Fruit fly (Drosophila melanogaster): ENCODE results near the gene CG43127.

CG43127 gene

dm6 chr3L:10625499-10625898 lies at the start of gene CG43127:
Gene CG43127, minus strand, starts transcription at chr3L:10625599.
- TF ChIP-seq fru (GFP tag; optimal IDR thresholded peaks at IDR 0.05), result no peak
- TF ChIP-seq GATAd (GFP tag; optimal IDR thresholded peaks at IDR 0.05), result no peak
- TF ChIP-seq dsf (GFP tag; optimal IDR thresholded peaks at IDR 0.05; ENCODE audit: borderline replicate concordance), result no peak
- no peak for TF ChIP-seq Mio (GFP tag; optimal IDR thresholded peaks at IDR 0.05)
- TF ChIP-seq Hr78 (GFP tag; optimal IDR thresholded peaks at IDR 0.05), result no peak
- TF ChIP-seq dl (GFP tag; optimal IDR thresholded peaks at IDR 0.05; ENCODE audit: insufficient read depth in 1 of 2, partially characterized antibody in 2 of 2), result no peak
- no peak for TF ChIP-seq OdsH (GFP tag; optimal IDR thresholded peaks at IDR 0.05)
- no peak for TF ChIP-seq Abd-B (GFP tag; optimal IDR thresholded peaks at IDR 0.05)
- TF ChIP-seq psq (GFP tag; optimal IDR thresholded peaks at IDR 0.05), result no peak
- no peak for TF ChIP-seq CrebA (GFP tag; optimal IDR thresholded peaks at IDR 0.05; ENCODE audit: borderline replicate concordance)
- TF ChIP-seq lola (GFP tag; optimal IDR thresholded peaks at IDR 0.05), result no peak
- TF ChIP-seq Jra (GFP tag; optimal IDR thresholded peaks at IDR 0.05), result no peak
- TF ChIP-seq CG32264 (GFP tag; optimal IDR thresholded peaks at IDR 0.05), result no peak
- no peak for TF ChIP-seq rgr (GFP tag; optimal IDR thresholded peaks at IDR 0.05)
- no peak for TF ChIP-seq Sp1 (GFP tag; optimal IDR thresholded peaks at IDR 0.05)
- TF ChIP-seq usp (GFP tag; optimal IDR thresholded peaks at IDR 0.05), result no peak
- no peak for TF ChIP-seq Hnf4 (GFP tag; optimal IDR thresholded peaks at IDR 0.05)

- no peak for TF ChIP-seq lola (GFP tag; optimal IDR thresholded peaks at IDR 0.05)
- no peak for TF ChIP-seq br (GFP tag; optimal IDR thresholded peaks at IDR 0.05)
- no peak for TF ChIP-seq dl (GFP tag; optimal IDR thresholded peaks at IDR 0.05; ENCODE audit: insufficient read depth in 1 of 2, partially characterized antibody in 2 of 2)
- no peak for TF ChIP-seq Hnf4 (GFP tag; optimal IDR thresholded peaks at IDR 0.05)
- TF ChIP-seq Mio (GFP tag; optimal IDR thresholded peaks at IDR 0.05), result no peak
- TF ChIP-seq Dif (GFP tag; optimal IDR thresholded peaks at IDR 0.05; ENCODE audit: partially characterized antibody), result no peak
- TF ChIP-seq CG32264 (GFP tag; optimal IDR thresholded peaks at IDR 0.05), result no peak
- TF ChIP-seq Vsx2 (GFP tag; optimal IDR thresholded peaks at IDR 0.05; ENCODE audit: partially characterized antibody), result no peak
- TF ChIP-seq Sp1 (GFP tag; optimal IDR thresholded peaks at IDR 0.05), result no peak
- TF ChIP-seq tai (GFP tag; optimal IDR thresholded peaks at IDR 0.05), result no peak
- TF ChIP-seq CG9705 (GFP tag; optimal IDR thresholded peaks at IDR 0.05), result no peak
- TF ChIP-seq Hr78 (GFP tag; optimal IDR thresholded peaks at IDR 0.05), result no peak
- no peak for TF ChIP-seq OdsH (GFP tag; optimal IDR thresholded peaks at IDR 0.05)
These were observed 49.5 kb upstream of the CG43127 start for dm6 chr3L:10674940-10675339.

- TF ChIP-seq Dif (GFP tag; optimal IDR thresholded peaks at IDR 0.05; ENCODE audit: partially characterized antibody), result peak; percentile 87
- no peak for TF ChIP-seq HLH106 (tag; optimal IDR thresholded peaks at IDR 0.05)
- TF ChIP-seq dl (GFP tag; optimal IDR thresholded peaks at IDR 0.05; ENCODE audit: insufficient read depth in 1 of 2, partially characterized antibody in 2 of 2), result peak; percentile 47 to 65
- no peak for TF ChIP-seq dsf (GFP tag; optimal IDR thresholded peaks at IDR 0.05; ENCODE audit: borderline replicate concordance)
- peak; percentile 18 for TF ChIP-seq Rel (GFP tag; optimal IDR thresholded peaks at IDR 0.05)
- peak; percentile 30 for TF ChIP-seq Rel (tag; optimal IDR thresholded peaks at IDR 0.05)
- TF ChIP-seq Abd-B (GFP tag; optimal IDR thresholded peaks at IDR 0.05), result no peak
- TF ChIP-seq Hr83 (GFP tag; optimal IDR thresholded peaks at IDR 0.05; ENCODE audit: poor library complexity, severe bottlenecking), result peak; percentile 43
- no peak for TF ChIP-seq Hnf4 (GFP tag; optimal IDR thresholded peaks at IDR 0.05)
- no peak for TF ChIP-seq Jra (GFP tag; optimal IDR thresholded peaks at IDR 0.05)
- TF ChIP-seq N (GFP tag; optimal IDR thresholded peaks at IDR 0.05), result peak; percentile 18
- no peak for TF ChIP-seq Dfd (GFP tag; optimal IDR thresholded peaks at IDR 0.05)
- TF ChIP-seq psq (GFP tag; optimal IDR thresholded peaks at IDR 0.05), result peak; percentile 25
- TF ChIP-seq woc (GFP tag; optimal IDR thresholded peaks at IDR 0.05), result no peak
- TF ChIP-seq fru (GFP tag; optimal IDR thresholded peaks at IDR 0.05), result peak; percentile 6
- TF ChIP-seq rgr (GFP tag; optimal IDR thresholded peaks at IDR 0.05), result no peak
- no peak for TF ChIP-seq OdsH (GFP tag; optimal IDR thresholded peaks at IDR 0.05)
These were observed 48.7 kb upstream of the CG43127 start for dm6 chr3L:10674145-10674547.

- TF ChIP-seq foxo (GFP tag; optimal IDR thresholded peaks at IDR 0.05) (no peak), Hr83 (GFP tag; optimal IDR thresholded peaks at IDR 0.05; ENCODE audit: poor library complexity, severe bottlenecking) (no peak), CG9705 (GFP tag; optimal IDR thresholded peaks at IDR 0.05) (no peak), Vsx2 (GFP tag; optimal IDR thresholded peaks at IDR 0.05; ENCODE audit: partially characterized antibody) (no peak), Hnf4 (GFP tag; optimal IDR thresholded peaks at IDR 0.05) (no peak), sage (GFP tag; optimal IDR thresholded peaks at IDR 0.05) (no peak)
These were observed 47.1 kb upstream of the CG43127 start for dm6 chr3L:10672540-10672939.
